Fruit fly (Drosophila melanogaster): Measurements from ENCODE around the gene CIA30.

Gene CIA30

DNA sequence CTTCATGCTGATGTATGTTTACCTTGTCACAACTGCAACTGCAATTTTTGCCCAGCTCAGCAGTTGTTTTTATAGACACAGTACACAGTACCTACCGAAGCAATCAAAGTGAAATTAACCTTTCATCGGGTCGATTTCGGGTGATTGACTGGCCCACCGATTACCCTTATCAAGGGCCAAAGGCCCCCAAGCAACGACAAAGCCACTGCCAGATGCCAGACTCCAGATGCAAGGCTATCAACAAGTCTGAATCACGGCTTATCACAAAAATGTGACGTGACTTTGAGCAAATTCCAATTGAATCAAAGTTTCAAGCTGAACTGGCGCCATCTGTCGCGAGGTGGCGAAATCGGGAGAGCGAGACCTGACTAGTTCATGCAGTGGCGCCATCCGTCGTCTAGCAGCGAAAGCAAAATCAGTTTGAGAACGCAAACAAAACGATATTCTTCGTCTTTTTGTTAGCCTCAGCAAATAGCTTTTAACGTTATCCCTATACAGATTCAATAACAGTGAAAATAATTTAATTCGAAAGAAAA lies 19.9 kb upstream of the CIA30 start, which contains the start of gene Obp99b:
Gene Obp99b (minus strand): TSS at position 115 of the 536 bp plus-strand sequence.
- TF ChIP-seq sage (GFP tag; optimal IDR thresholded peaks at IDR 0.05): no peak
- TF ChIP-seq Hnf4 (GFP tag; optimal IDR thresholded peaks at IDR 0.05): peak; percentile 24
- peak; percentile 28 for TF ChIP-seq h (GFP tag; optimal IDR thresholded peaks at IDR 0.05)
- no peak for TF ChIP-seq Mio (GFP tag; optimal IDR thresholded peaks at IDR 0.05)
- peak; percentile 38 for TF ChIP-seq rgr (GFP tag; optimal IDR thresholded peaks at IDR 0.05)
- peak; percentile 16 for TF ChIP-seq fru (GFP tag; optimal IDR thresholded peaks at IDR 0.05)
- peak; percentile 4 for TF ChIP-seq HLH106 (tag; optimal IDR thresholded peaks at IDR 0.05)
- peak in 1 of 2 experiments; percentile 49 for TF ChIP-seq foxo (GFP tag; optimal IDR thresholded peaks at IDR 0.05)
- TF ChIP-seq OdsH (GFP tag; optimal IDR thresholded peaks at IDR 0.05): peak; percentile 35
- TF ChIP-seq Sp1 (GFP tag; optimal IDR thresholded peaks at IDR 0.05): peak; percentile 36
- TF ChIP-seq Hr83 (GFP tag; optimal IDR thresholded peaks at IDR 0.05; ENCODE audit: poor library complexity, severe bottlenecking): no peak
- TF ChIP-seq GATAd (GFP tag; optimal IDR thresholded peaks at IDR 0.05): peak; percentile 31
- TF ChIP-seq CG9705 (GFP tag; optimal IDR thresholded peaks at IDR 0.05): peak; percentile 37
- peak; percentile 49 for TF ChIP-seq br (GFP tag; optimal IDR thresholded peaks at IDR 0.05)

dm6 chr3R:29717519-29717918 lies 19.2 kb upstream of the CIA30 start:
- TF ChIP-seq woc (GFP tag; optimal IDR thresholded peaks at IDR 0.05) (no peak), Rel (GFP tag; optimal IDR thresholded peaks at IDR 0.05) (no peak), Rel (tag; optimal IDR thresholded peaks at IDR 0.05) (no peak), jim (GFP tag; optimal IDR thresholded peaks at IDR 0.05) (no peak), dsf (GFP tag; optimal IDR thresholded peaks at IDR 0.05; ENCODE audit: borderline replicate concordance) (no peak), br (GFP tag; optimal IDR thresholded peaks at IDR 0.05) (no peak), HLH106 (tag; optimal IDR thresholded peaks at IDR 0.05) (no peak), Vsx2 (GFP tag; optimal IDR thresholded peaks at IDR 0.05; ENCODE audit: partially characterized antibody) (no peak), Hr78 (GFP tag; optimal IDR thresholded peaks at IDR 0.05) (no peak), lola (GFP tag; optimal IDR thresholded peaks at IDR 0.05) (no peak), rgr (GFP tag; optimal IDR thresholded peaks at IDR 0.05) (no peak), Dfd (GFP tag; optimal IDR thresholded peaks at IDR 0.05) (no peak), h (GFP tag; optimal IDR thresholded peaks at IDR 0.05) (no peak), CrebA (GFP tag; optimal IDR thresholded peaks at IDR 0.05; ENCODE audit: borderline replicate concordance) (no peak), tai (GFP tag; optimal IDR thresholded peaks at IDR 0.05) (no peak), CG9705 (GFP tag; optimal IDR thresholded peaks at IDR 0.05) (no peak)

DNA sequence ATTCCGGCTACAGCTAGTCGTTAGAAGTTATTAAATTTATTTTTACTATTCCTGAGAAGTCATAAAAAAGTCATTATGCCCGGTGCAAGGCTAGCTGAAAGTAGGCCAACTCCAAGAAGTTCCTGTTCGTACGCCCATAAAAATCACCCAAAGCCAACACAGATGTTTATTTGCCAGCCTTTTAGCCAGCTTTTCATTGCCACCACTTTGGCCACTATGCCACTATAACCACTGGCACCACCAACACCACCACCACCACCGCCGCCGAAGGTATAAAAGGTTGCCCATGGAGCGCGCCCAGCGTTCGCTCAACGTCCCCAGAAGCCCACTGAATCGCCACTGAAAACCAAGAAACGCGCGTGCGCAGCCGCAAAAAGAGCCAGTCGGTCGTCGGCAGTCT lies 18.4 kb upstream of the CIA30 start, which contains the start of gene CG15506:
Gene CG15506 (plus strand): TSS at position 301 of the 400 bp plus-strand sequence.
- TF ChIP-seq Sp1 (GFP tag; optimal IDR thresholded peaks at IDR 0.05) (no peak), rgr (GFP tag; optimal IDR thresholded peaks at IDR 0.05) (no peak), Myc (optimal IDR thresholded peaks at IDR 0.05) (no peak), CG9705 (GFP tag; optimal IDR thresholded peaks at IDR 0.05) (no peak), br (GFP tag; optimal IDR thresholded peaks at IDR 0.05) (no peak), dsf (GFP tag; optimal IDR thresholded peaks at IDR 0.05; ENCODE audit: borderline replicate concordance) (no peak), Abd-B (GFP tag; optimal IDR thresholded peaks at IDR 0.05) (no peak), usp (GFP tag; optimal IDR thresholded peaks at IDR 0.05) (no peak), Hr78 (GFP tag; optimal IDR thresholded peaks at IDR 0.05) (no peak), Hr83 (GFP tag; optimal IDR thresholded peaks at IDR 0.05; ENCODE audit: poor library complexity, severe bottlenecking) (no peak), Dfd (GFP tag; optimal IDR thresholded peaks at IDR 0.05) (no peak), N (GFP tag; optimal IDR thresholded peaks at IDR 0.05) (no peak), ey (GFP tag; optimal IDR thresholded peaks at IDR 0.05) (no peak), Mio (GFP tag; optimal IDR thresholded peaks at IDR 0.05) (no peak), Hnf4 (GFP tag; optimal IDR thresholded peaks at IDR 0.05) (no peak), GATAd (GFP tag; optimal IDR thresholded peaks at IDR 0.05) (no peak), OdsH (GFP tag; optimal IDR thresholded peaks at IDR 0.05) (no peak), Jra (GFP tag; optimal IDR thresholded peaks at IDR 0.05) (no peak), Dif (GFP tag; optimal IDR thresholded peaks at IDR 0.05; ENCODE audit: partially characterized antibody) (no peak)

- TF ChIP-seq ey (GFP tag; optimal IDR thresholded peaks at IDR 0.05): no peak
- TF ChIP-seq lola (GFP tag; optimal IDR thresholded peaks at IDR 0.05): no peak
- TF ChIP-seq N (GFP tag; optimal IDR thresholded peaks at IDR 0.05): no peak
- no peak for TF ChIP-seq brk (GFP tag; optimal IDR thresholded peaks at IDR 0.05)
- no peak for TF ChIP-seq Dif (GFP tag; optimal IDR thresholded peaks at IDR 0.05; ENCODE audit: partially characterized antibody)
- TF ChIP-seq Abd-B (GFP tag; optimal IDR thresholded peaks at IDR 0.05): no peak
- no peak for TF ChIP-seq rgr (GFP tag; optimal IDR thresholded peaks at IDR 0.05)
- no peak for TF ChIP-seq fru (GFP tag; optimal IDR thresholded peaks at IDR 0.05)
- no peak for TF ChIP-seq foxo (GFP tag; optimal IDR thresholded peaks at IDR 0.05)
- TF ChIP-seq OdsH (GFP tag; optimal IDR thresholded peaks at IDR 0.05): no peak
- TF ChIP-seq HLH106 (tag; optimal IDR thresholded peaks at IDR 0.05): no peak
- TF ChIP-seq woc (GFP tag; optimal IDR thresholded peaks at IDR 0.05): no peak
- no peak for TF ChIP-seq Mio (GFP tag; optimal IDR thresholded peaks at IDR 0.05)
- TF ChIP-seq sv (GFP tag; optimal IDR thresholded peaks at IDR 0.05): no peak
- no peak for TF ChIP-seq Myc (optimal IDR thresholded peaks at IDR 0.05)
- no peak for TF ChIP-seq dl (GFP tag; optimal IDR thresholded peaks at IDR 0.05; ENCODE audit: insufficient read depth in 1 of 2, partially characterized antibody in 2 of 2)
- TF ChIP-seq pan (optimal IDR thresholded peaks at IDR 0.05): no peak
- no peak for TF ChIP-seq Rel (GFP tag; optimal IDR thresholded peaks at IDR 0.05)
- no peak for TF ChIP-seq Rel (tag; optimal IDR thresholded peaks at IDR 0.05)
- TF ChIP-seq Jra (GFP tag; optimal IDR thresholded peaks at IDR 0.05): no peak
These were observed 14.5 kb upstream of the CIA30 start, which contains the start of gene CG34296 for dm6 chr3R:29722238-29722637. TSS of gene CG34296 (plus strand) at chr3R:29722538.

All from whole organism, wandering third instar larva.